Fruit fly (Drosophila melanogaster) whole organism, adult: Measurements from ENCODE around the gene CG42866.

Source experiments
- CG11617 ChIP-seq: fragments of 200-800 bp; sonication (Bioruptor generic); optimal IDR thresholded peaks from 2 replicates; lab custom pipeline; 2017; ENCODE audit warnings: mild to moderate bottlenecking, missing biosample characterization, missing genetic modification reagents, missing genetic modification characterization
- CG12768 ChIP-seq: fragments of 200-800 bp; sonication (Bioruptor generic); optimal IDR thresholded peaks from 2 replicates; lab custom pipeline; 2017; ENCODE audit warnings: missing biosample characterization, missing genetic modification characterization, mild to moderate bottlenecking, moderate library complexity, missing genetic modification reagents
- CG1620 ChIP-seq: fragments of 200-800 bp; sonication (Bioruptor generic); optimal IDR thresholded peaks from 2 replicates; lab custom pipeline; 2016; ENCODE audit warnings: missing biosample characterization, missing genetic modification characterization
- CG5204 ChIP-seq: fragments of 200-800 bp; sonication (Bioruptor generic); optimal IDR thresholded peaks from 2 replicates; lab custom pipeline; 2016; ENCODE audit warnings: missing biosample characterization, missing genetic modification characterization
- CG7101 ChIP-seq: fragments of 200-800 bp; sonication (Bioruptor generic); optimal IDR thresholded peaks from 2 replicates; lab custom pipeline; 2018; ENCODE audit warnings: missing biosample characterization, mild to moderate bottlenecking, missing genetic modification characterization, moderate library complexity
- Clk ChIP-seq: fragments of 200-800 bp; sonication (Bioruptor generic); optimal IDR thresholded peaks from 2 replicates; lab custom pipeline; 2017; ENCODE audit warnings: missing biosample characterization, missing genetic modification characterization
- Crg-1 ChIP-seq: fragments of 200-800 bp; sonication (Bioruptor generic); optimal IDR thresholded peaks from 2 replicates; lab custom pipeline; 2016; ENCODE audit warnings: missing biosample characterization, missing genetic modification characterization
- bab1 ChIP-seq: fragments of 200-800 bp; sonication (Bioruptor generic); optimal IDR thresholded peaks from 3 replicates; lab custom pipeline; 2019; ENCODE audit warnings: missing biosample characterization, mild to moderate bottlenecking, missing genetic modification characterization, moderate library complexity
- cnc ChIP-seq, 2 experiments: fragments of >200 bp; optimal IDR thresholded peaks; 2 replicates each; lab custom pipeline; 2017
- ovo ChIP-seq: fragments of 200-800 bp; sonication (Bioruptor generic); optimal IDR thresholded peaks from 2 replicates; lab custom pipeline; 2016; ENCODE audit warnings: missing biosample characterization, missing genetic modification characterization
- pad ChIP-seq: fragments of 200-800 bp; sonication (Bioruptor generic); optimal IDR thresholded peaks from 3 replicates; lab custom pipeline; 2017; ENCODE audit warnings: missing biosample characterization, missing genetic modification characterization, mild to moderate bottlenecking, moderate library complexity, missing genetic modification reagents
- tj ChIP-seq: fragments of 200-800 bp; sonication (Bioruptor generic); optimal IDR thresholded peaks from 3 replicates; lab custom pipeline; 2017; ENCODE audit warnings: missing biosample characterization, mild to moderate bottlenecking, missing genetic modification characterization, moderate library complexity

DNA sequence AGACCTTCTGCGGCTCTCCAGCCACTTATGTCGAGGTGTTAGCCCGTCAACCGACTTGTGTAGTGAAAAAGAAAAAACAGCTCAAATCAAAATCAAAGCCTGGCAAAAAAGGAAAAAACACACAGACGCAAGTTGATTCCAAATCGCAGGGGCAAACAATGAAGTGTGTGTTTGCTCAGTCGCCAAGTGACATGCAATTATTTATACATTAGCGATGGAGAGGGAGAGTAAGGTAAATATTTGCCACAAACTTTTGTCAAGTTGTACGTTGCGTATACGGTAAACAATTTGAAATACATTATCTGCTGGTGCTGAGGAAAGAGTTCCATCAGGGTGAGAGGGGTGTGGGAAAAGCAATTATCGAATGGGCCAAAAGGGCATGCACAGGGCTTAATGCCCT, 36.7 kb upstream of the CG42866 start:
- no peak for TF ChIP-seq CG5204 (GFP tag; lab: Kevin White, UChicago)
- no peak for TF ChIP-seq cnc (optimal IDR thresholded peaks at IDR 0.05; lab: Kevin White, UChicago)
- TF ChIP-seq CG1620 (GFP tag; lab: Kevin White, UChicago), result no peak
- no peak for TF ChIP-seq CG7101 (tag; lab: Kevin White, UChicago)
- no peak for TF ChIP-seq CG12768
- TF ChIP-seq pad, result no peak
- TF ChIP-seq CG11617 (GFP tag; lab: Kevin White, UChicago), result no peak
- no peak for TF ChIP-seq Crg-1 (GFP tag; lab: Kevin White, UChicago)
- TF ChIP-seq Clk, result no peak
- TF ChIP-seq tj (GFP tag; lab: Kevin White, UChicago), result no peak
- TF ChIP-seq ovo (GFP tag; lab: Kevin White, UChicago), result no peak
- no peak for TF ChIP-seq bab1 (GFP tag; lab: Kevin White, UChicago)
